Worm (Caenorhabditis elegans) whole organism, L4/young adult: ENCODE data around the gene F41B4.2.

ENCODE experiments used
- W03F9.2 ChIP-seq: fragments of 150-350 bp; optimal IDR thresholded peaks from 2 replicates; lab custom pipeline; 2014; ENCODE audit warnings: missing biosample characterization, missing genetic modification characterization
- dao-5 ChIP-seq: sonication (generic microtip); optimal IDR thresholded peaks from 2 replicates; lab custom pipeline; 2016; ENCODE audit warnings: missing genotype, missing genetic modification characterization, moderate library complexity, missing compliant biosample characterization
- him-1 ChIP-seq: sonication (generic microtip); optimal IDR thresholded peaks from 2 replicates; lab custom pipeline; 2016; ENCODE audit warnings: missing genotype, missing genetic modification reagents, missing genetic modification characterization, missing compliant biosample characterization

The F41B4.2 gene

DNA sequence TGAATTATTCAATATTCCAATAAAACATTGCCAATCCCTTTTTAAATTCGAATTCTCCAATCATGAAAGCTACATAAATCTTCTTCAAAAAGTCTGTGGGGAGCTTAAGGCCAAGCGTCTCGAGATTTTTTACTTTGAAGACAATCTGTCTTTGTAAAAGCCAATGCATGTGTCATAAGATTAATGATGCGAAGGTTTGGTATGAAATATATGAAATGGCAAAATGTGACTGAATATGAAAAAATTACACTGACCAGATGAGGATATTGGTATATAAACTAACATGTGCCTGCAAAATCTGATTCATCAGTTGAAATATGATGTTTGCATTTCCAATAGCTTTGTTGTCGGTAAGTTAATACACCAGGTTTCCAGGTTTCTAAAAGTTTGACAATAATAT lies 10.9 kb upstream of the F41B4.2 start, which contains the start of gene C53B7.2:
C53B7.2 (plus strand) TSS at position 301 of the 400 bp plus-strand sequence.
- TF ChIP-seq him-1 (tag; lab: Kevin White, UChicago) (no peak), dao-5 (tag; lab: Kevin White, UChicago) (no peak)

DNA sequence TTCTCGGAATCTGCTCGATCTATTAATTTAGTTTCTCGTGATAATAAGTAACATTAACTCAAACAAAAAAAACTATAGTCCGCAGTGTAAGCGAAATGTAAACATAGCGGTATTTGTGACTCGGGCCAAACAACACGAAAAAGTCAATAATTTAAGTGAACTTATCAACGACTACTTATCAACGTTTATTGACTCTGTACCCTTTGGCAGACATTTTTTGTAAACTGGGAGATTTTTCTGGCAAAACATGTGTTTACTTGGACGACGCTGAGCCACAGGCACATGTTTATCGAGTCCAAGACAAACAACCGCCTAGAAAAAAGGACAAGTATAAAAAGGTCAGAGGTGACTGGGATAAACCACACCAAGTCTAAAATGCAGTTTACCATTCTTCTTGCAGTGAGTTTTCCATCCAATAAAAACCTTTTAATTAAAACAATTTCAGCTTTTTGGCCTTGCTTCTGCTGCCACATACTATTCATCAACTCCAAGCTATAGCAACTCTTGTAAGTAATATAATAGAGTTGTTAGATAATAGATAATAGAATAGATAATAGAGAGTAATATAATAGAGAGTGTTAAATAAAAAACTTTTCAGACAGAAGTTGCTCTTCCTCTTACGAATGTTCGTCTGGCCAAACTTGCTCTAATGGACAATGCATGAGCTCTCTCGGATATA lies 9.5 kb upstream of the F41B4.2 start, which contains the start of gene C53B7.3:
C53B7.3 (plus strand) TSS at position 362 of the 679 bp plus-strand sequence.
- no peak for TF ChIP-seq W03F9.2 (tag; lab: Kevin White, UChicago)
- no peak for TF ChIP-seq dao-5 (tag; lab: Kevin White, UChicago)
- TF ChIP-seq him-1 (tag; lab: Kevin White, UChicago) = no peak

DNA sequence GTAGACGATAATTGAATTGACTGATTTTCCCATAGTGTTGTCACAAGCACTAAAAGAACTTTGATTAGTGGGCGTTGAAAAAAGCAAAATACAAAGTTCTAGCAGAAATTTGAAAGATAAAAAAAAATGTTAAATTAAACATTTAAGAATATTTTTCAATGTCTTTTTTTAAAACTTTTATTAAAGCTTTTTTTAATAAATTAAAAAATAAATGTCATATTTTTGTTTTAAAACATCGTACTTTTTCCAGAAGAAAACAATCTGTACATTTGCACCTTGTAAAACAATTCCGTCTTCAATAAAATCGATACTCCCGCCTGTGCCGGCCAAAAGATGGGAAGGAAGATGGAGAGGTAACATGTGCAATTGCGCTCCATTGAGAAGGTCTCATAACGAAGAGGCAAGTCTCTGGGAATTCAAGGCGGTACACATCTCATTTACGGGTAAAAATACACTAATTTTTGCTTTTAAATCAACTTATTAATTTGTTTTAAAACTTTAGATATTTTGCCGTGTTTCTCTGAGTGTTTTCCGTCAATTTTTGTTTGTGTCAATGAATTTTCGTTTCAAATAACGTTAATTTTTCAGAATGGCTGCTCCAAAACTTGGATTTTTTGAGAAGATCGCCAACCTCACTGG lies 5.7 kb upstream of the F41B4.2 start, which contains the start of the genes glr-6 and asg-2:
glr-6 (minus strand) TSS at position 51 of the 639 bp plus-strand sequence.
asg-2 (plus strand) TSS at position 589 of the 639 bp plus-strand sequence.
- TF ChIP-seq him-1 (tag; lab: Kevin White, UChicago) (peak; percentile 22), W03F9.2 (tag; lab: Kevin White, UChicago) (peak; percentile 55), dao-5 (tag; lab: Kevin White, UChicago) (no peak)

DNA sequence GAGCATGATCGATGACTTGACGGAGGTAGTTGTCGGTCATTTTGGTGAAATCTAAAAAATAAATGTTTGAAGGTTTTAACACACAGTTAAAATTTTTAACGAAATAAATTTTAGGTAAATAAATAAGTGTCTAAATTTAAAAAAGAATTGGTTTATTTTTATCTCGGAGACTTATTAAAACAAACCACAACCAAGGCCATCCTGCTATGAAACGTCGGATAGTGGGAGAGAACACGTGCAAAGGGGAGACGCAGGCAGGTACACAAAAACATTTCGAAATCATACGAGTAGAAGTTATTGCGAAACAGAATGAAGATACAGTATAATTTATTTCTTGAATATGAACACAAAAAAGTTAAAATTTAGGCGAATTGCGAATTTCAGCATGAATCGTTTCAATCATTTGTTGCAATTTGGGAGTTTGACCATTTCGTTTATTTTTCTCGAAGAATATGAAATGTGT lies 1.0 kb upstream of the F41B4.2 start, which contains the start of gene F41B4.3:
F41B4.3 (minus strand) TSS at position 51 of the 463 bp plus-strand sequence.
- TF ChIP-seq W03F9.2 (tag; lab: Kevin White, UChicago) (no peak), him-1 (tag; lab: Kevin White, UChicago) (no peak), dao-5 (tag; lab: Kevin White, UChicago) (no peak)

DNA sequence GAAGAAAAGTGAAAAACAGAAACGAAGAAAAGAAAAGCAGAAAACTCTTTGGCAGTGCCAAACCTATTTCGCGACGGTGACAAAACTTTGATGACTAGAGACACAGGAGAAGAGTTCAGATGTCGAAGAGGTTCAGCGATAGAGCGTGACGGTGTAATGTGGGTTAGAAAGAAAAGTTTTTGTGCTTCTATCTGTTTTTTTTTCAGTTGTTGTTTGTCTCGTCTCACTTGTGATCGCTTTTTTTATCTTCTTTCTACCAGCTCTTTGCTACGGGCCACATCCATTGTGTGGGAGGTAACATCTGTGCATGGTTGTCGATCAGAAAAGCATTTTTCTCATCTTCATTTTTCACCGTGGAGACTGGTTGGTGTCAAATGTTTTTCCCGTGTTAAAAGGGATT lies 9.2 kb downstream of the F41B4.2 start, which contains the start of gene F41B4.1:
F41B4.1 (minus strand) TSS at position 23 of the 400 bp plus-strand sequence.
- TF ChIP-seq dao-5 (tag; lab: Kevin White, UChicago) (no peak), W03F9.2 (tag; lab: Kevin White, UChicago) (no peak), him-1 (tag; lab: Kevin White, UChicago) (no peak)

DNA sequence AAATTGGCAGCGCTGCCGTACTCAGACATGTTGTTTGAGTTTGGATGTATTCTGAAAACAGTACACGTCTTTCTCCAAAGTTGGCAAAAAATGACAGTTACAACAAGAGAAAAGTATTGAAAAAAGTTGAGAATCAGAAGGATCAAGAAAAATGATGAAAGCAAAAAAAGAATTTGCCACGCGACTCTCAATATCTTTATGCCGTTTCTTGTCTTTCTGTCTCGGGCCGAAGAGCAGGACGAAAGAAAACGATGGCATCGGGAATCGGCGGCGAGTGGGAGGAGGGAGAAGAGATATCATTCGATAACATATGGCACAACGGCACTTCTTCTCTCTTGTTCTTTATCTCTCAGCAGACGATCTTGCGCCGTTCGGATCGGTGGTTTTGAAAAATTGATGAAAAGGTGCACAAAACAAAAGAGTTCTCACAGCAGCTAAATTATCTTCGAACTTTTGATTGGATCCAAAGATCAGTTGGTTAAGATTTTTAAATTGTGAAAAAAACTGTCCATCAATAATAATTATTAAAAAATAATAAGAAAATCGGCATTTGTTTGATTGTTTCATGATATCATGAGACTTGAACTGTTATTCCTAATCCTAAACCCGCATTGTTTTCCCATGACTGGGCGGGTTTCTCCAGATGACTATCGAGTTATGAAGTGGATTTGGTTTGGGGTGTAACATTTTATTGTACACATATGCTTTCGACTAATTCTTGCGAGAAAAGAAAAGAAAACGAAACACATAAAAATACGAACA lies 11.7 kb downstream of the F41B4.2 start, which contains the start of gene gei-15:
gei-15 (minus strand) TSS at position 51 of the 762 bp plus-strand sequence.
- no peak for TF ChIP-seq dao-5 (tag; lab: Kevin White, UChicago)
- no peak for TF ChIP-seq him-1 (tag; lab: Kevin White, UChicago)
- TF ChIP-seq W03F9.2 (tag; lab: Kevin White, UChicago) = no peak

DNA sequence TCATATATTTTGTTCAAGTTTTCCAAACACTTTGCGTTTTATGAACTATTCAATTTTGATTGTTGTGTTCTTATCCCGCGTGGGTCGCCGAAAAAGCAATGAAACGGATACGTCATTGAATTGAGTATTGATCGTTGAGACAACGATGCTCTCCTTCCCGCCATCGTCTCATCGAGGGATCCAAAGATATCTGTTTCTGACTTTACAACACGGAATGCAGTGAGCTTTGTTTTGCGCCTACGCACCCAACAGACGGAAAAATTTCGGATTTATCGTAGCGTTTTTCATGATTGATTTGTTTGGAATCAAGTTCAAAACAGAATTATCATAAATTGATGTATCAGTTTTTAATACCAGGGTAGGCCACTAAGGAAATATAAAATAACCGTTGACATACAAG lies 12.5 kb downstream of the F41B4.2 start:
- TF ChIP-seq dao-5 (tag; lab: Kevin White, UChicago) (no peak), W03F9.2 (tag; lab: Kevin White, UChicago) (no peak), him-1 (tag; lab: Kevin White, UChicago) (no peak)

DNA sequence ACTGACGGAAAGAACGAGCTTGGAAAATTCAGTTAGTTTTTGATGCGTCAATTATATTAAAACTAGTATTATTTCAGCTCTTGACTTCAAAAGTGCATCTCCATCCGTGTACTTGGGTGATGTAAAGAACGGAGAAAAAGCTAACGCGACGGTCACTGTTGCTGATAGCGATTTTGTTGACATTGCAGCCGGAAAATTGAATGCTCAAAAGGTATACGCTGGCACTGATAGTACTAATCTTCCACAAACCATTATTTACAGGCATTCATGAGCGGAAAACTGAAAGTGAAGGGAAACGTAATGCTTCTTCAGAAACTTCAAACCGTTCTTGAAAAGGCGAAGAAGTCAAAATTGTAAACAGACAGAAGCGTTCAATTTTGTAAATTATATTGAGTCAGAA lies 15.4 kb downstream of the F41B4.2 start:
- no peak for TF ChIP-seq him-1 (tag; lab: Kevin White, UChicago)
- no peak for TF ChIP-seq W03F9.2 (tag; lab: Kevin White, UChicago)
- no peak for TF ChIP-seq dao-5 (tag; lab: Kevin White, UChicago)

DNA sequence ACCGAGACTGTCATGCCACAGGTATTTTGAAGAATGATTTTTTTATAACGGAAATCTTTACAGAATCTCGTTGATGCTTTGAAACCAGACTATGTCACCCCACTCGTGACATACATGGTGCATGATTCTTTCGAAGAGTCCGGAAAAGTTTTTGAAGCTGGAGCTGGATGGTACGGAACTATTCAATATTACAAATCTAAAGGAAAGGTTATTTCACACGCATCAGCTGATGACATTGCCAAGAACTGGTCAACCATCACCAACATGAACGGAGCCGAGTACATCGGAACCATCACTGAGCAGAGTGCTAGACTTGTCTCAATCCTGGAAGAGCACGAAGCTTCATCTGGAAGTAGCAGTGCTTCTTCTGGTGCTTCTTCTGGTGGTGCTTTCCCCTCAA lies 15.9 kb downstream of the F41B4.2 start:
- TF ChIP-seq W03F9.2 (tag; lab: Kevin White, UChicago) = no peak
- no peak for TF ChIP-seq dao-5 (tag; lab: Kevin White, UChicago)

DNA sequence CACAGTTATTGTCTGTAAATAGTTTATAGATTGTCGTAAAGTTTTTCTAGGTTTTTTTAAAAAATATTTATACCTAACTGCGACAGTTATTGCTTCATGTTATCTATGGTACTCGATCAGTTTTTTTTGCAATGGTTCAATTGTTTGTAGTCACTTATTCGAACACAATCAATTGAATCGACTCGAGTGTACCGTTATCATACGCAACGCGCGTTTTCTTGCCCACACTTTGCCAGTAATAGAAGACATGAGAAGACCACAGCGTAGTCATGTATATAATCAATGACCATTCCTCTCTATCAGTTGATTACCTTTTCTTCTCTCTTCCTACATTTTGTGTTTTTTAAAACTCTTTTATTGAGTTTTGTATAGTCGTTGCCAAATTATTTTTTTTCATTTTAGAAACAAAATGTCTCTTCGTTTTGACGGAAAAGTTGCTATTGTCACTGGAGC lies 17.0 kb downstream of the F41B4.2 start, which contains the start of gene dhs-28:
dhs-28 (plus strand) TSS at position 403 of the 453 bp plus-strand sequence.
- TF ChIP-seq dao-5 (tag; lab: Kevin White, UChicago) (no peak), him-1 (tag; lab: Kevin White, UChicago) (no peak), W03F9.2 (tag; lab: Kevin White, UChicago) (no peak)

DNA sequence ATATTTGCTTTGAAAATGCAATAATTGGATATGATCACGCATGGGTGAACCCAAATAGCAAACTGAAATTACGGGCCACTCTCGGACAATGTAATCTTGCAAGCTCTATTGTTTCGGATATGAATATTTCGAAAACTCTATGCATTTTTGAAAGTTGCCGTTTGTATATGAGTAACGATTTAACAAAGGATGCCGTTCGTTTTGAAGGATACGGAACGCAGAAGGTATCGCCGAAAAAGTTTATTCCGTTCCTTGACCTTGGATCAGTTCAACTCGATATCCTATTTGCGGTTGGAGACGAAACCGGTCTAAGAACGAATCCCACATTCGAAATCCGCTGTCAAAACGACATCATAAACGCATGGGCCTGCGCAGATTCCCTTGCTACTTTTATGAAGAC lies 22.0 kb downstream of the F41B4.2 start:
- no peak for TF ChIP-seq him-1 (tag; lab: Kevin White, UChicago)
- no peak for TF ChIP-seq W03F9.2 (tag; lab: Kevin White, UChicago)
- TF ChIP-seq dao-5 (tag; lab: Kevin White, UChicago) = no peak

DNA sequence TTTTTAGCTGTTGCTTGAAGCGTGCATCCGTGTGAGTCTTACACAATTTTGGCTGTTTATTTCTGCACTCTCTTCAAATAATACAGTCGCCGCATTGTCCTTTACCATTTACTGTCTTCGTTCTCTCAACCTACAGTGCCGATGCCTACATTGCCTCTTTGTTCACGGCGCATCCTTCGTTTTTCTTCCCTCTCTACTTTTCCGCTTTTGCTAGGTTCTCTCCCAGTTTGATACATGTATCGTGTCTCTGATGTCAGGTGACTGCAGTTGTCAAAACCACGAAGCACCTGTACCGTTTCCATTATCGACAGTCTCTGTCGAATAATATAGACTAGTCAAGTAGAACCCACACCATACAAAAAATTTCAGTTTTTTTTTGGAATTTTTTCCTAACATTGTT lies 26.4 kb downstream of the F41B4.2 start:
- TF ChIP-seq him-1 (tag; lab: Kevin White, UChicago) (no peak), dao-5 (tag; lab: Kevin White, UChicago) (no peak), W03F9.2 (tag; lab: Kevin White, UChicago) (no peak)
